Worm (Caenorhabditis elegans) whole organism, young adult: Measurements from ENCODE around the gene rps-2.

ENCODE experiments used
- T07F8.4 ChIP-seq: sonication (generic microtip); optimal IDR thresholded peaks from 2 replicates; lab custom pipeline; 2016; ENCODE audit warnings: mild to moderate bottlenecking, missing genetic modification characterization, moderate library complexity, missing compliant biosample characterization
- Y53F4B.3 ChIP-seq: fragments of 200-800 bp; sonication (Bioruptor generic); IDR thresholded peaks from 2 replicates; pipeline ENCODE4 v1.3.6; 2022; ENCODE audit warnings: missing genetic modification reagents, missing genetic modification characterization, missing compliant biosample characterization
- cebp-1 ChIP-seq, 2 experiments: fragments of 200-800 bp in 1 of 2; sonication (Bioruptor generic) in 1 of 2; sonication (generic microtip) in 1 of 2; IDR thresholded peaks in 1 of 2; optimal IDR thresholded peaks in 1 of 2; 2 replicates each; pipeline versions ENCODE4 v1.3.6 to Lab custom; 2017 to 2022; ENCODE audit warnings: missing compliant biosample characterization in 2 of 2, missing genetic modification characterization in 2 of 2, mild to moderate bottlenecking in 1 of 2, missing genetic modification reagents in 1 of 2, moderate library complexity in 1 of 2
- ceh-40 ChIP-seq: fragments of 200-800 bp; sonication (Bioruptor generic); IDR thresholded peaks from 2 replicates; pipeline ENCODE4 v1.3.6; 2022; ENCODE audit warnings: missing genetic modification characterization, missing compliant biosample characterization
- dpl-1 ChIP-seq: fragments of 150-350 bp; optimal IDR thresholded peaks from 2 replicates; lab custom pipeline; 2014; ENCODE audit warnings: missing biosample characterization, missing genetic modification reagents, missing genetic modification characterization
- hrde-1 ChIP-seq: sonication (generic microtip); optimal IDR thresholded peaks from 2 replicates; lab custom pipeline; 2016; ENCODE audit warnings: missing genetic modification characterization, mild to moderate bottlenecking, missing compliant biosample characterization, moderate library complexity, missing genotype, missing genetic modification reagents, borderline replicate concordance
- nfya-1 ChIP-seq: sonication (generic microtip); optimal IDR thresholded peaks from 2 replicates; lab custom pipeline; 2017; ENCODE audit warnings: antibody characterized with exemption, missing compliant biosample characterization, missing genetic modification characterization, borderline replicate concordance; ENCODE audit not compliant: insufficient read depth
- nhr-179 ChIP-seq: sonication (generic microtip); optimal IDR thresholded peaks from 2 replicates; lab custom pipeline; 2016; ENCODE audit warnings: mild to moderate bottlenecking, missing genetic modification characterization, missing compliant biosample characterization
- snpc-1.1 ChIP-seq: sonication (generic microtip); optimal IDR thresholded peaks from 2 replicates; lab custom pipeline; 2017; ENCODE audit warnings: missing genetic modification characterization, mild to moderate bottlenecking, missing compliant biosample characterization, antibody characterized with exemption, moderate library complexity, missing genotype, missing genetic modification reagents; ENCODE audit not compliant: insufficient read depth

ce11 chrIV:7940919-7941318 is 14.7 kb upstream of the rps-2 start, which contains the start of gene exc-9:
- TF ChIP-seq snpc-1.1 (tag; lab: Kevin White, UChicago) (no peak), T07F8.4 (tag; lab: Kevin White, UChicago) (no peak), nhr-179 (no peak), nfya-1 (no peak), cebp-1 (GFP tag; IDR thresholded peaks at IDR 0.05; lab: Robert Waterston, UW) (no peak), cebp-1 (tag; optimal IDR thresholded peaks at IDR 0.05; lab: Kevin White, UChicago) (no peak), hrde-1 (tag; lab: Kevin White, UChicago) (no peak), ceh-40 (no peak), Y53F4B.3 (GFP tag; lab: Robert Waterston, UW) (no peak), dpl-1 (no peak)
